Worm (Caenorhabditis elegans) whole organism, L3 larva: Measurements from ENCODE around the gene dct-6.

ENCODE experiments used
- ceh-28 ChIP-seq: fragments of 150-350 bp; optimal IDR thresholded peaks from 2 replicates; lab custom pipeline; 2014; ENCODE audit warnings: missing biosample characterization, missing genetic modification reagents, missing genetic modification characterization
- ceh-9 ChIP-seq: sonication (generic microtip); optimal IDR thresholded peaks from 2 replicates; lab custom pipeline; 2018; ENCODE audit warnings: missing biosample characterization, missing genetic modification characterization
- egl-27 ChIP-seq: sonication (generic microtip); optimal IDR thresholded peaks from 4 replicates; lab custom pipeline; 2017; ENCODE audit warnings: missing biosample characterization, missing genetic modification reagents, missing genetic modification characterization
- elt-3 ChIP-seq, 3 experiments: fragments of 150-350 bp in 1 of 3; sonication (generic microtip) in 2 of 3; optimal IDR thresholded peaks; 2 replicates in 2 of 3; 4 replicates in 1 of 3; lab custom pipeline; 2014 to 2017; ENCODE audit warnings: missing biosample characterization in 3 of 3, missing genetic modification characterization in 3 of 3
- lin-15B ChIP-seq: fragments of 150-350 bp; optimal IDR thresholded peaks from 2 replicates; lab custom pipeline; 2014; ENCODE audit warnings: missing biosample characterization, missing genetic modification characterization
- lsy-12 ChIP-seq: sonication (generic microtip); optimal IDR thresholded peaks from 2 replicates; lab custom pipeline; 2016; ENCODE audit warnings: mild to moderate bottlenecking, missing genetic modification characterization, missing compliant biosample characterization
- nhr-237 ChIP-seq: fragments of 150-350 bp; optimal IDR thresholded peaks from 2 replicates; lab custom pipeline; 2014; ENCODE audit warnings: missing biosample characterization, missing genetic modification characterization
- zag-1 ChIP-seq: fragments of 150-350 bp; optimal IDR thresholded peaks from 2 replicates; lab custom pipeline; 2014; ENCODE audit warnings: missing biosample characterization, missing genetic modification characterization

DNA sequence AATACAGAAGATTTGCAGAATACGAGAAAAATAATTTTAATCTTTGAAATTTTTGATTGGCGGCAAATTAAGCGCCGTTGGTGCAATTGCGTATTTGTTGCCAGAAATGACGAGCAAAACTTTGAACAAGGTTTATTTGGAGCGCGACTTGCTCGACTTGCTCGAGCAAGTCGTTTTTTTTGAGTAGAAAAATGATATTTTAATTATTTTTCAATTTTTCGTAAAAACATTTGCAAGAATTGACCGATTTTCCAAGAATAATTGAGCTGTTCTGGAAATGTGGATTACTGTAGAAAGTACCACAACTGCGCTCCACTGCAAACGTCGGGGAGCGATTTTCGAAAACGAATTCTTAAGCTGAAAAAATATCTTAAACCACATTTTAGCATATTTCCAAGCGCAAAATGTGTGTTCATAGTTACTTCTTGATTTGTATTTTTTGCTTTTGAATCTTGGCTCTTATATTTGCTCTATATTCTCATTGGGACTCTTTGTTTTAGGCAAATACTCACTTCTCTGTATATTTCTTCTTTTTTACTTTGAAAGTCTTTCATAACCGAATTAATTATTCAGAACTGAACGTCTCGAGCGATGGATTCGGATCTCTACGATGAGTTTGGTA lies 42.9 kb downstream of the dct-6 start, which contains the start of the genes gcna-1 and eftu-2:
- TF ChIP-seq zag-1 (tag; lab: Kevin White, UChicago) (no peak), ceh-9 (tag; lab: Kevin White, UChicago) (no peak), lsy-12 (no peak), egl-27 (tag; lab: Kevin White, UChicago) (no peak), lin-15B (tag; lab: Kevin White, UChicago) (peak; percentile 70), ceh-28 (tag; lab: Kevin White, UChicago) (no peak), elt-3 (tag; optimal IDR thresholded peaks at IDR 0.05; lab: Kevin White, UChicago) (no peak), nhr-237 (tag; lab: Kevin White, UChicago) (no peak)
